Fruit fly (Drosophila melanogaster) whole organism: ENCODE measurements around the gene Jon25Bi.

Experiments
- CG8478 ChIP-seq: fragments of >200 bp; optimal IDR thresholded peaks from 2 replicates; lab custom pipeline; 2018; ENCODE audit warnings: inconsistent platforms
- Dll ChIP-seq: fragments of >200 bp; optimal IDR thresholded peaks from 2 replicates; lab custom pipeline; 2017
- EcR ChIP-seq, 2 experiments: fragments of >200 bp; optimal IDR thresholded peaks; 2 replicates each; lab custom pipeline; 2017; ENCODE audit warnings: missing biosample characterization in 2 of 2, missing genetic modification characterization in 2 of 2, missing genetic modification reagents in 2 of 2
- pan ChIP-seq: fragments of >200 bp; optimal IDR thresholded peaks from 2 replicates; lab custom pipeline; 2017
- psq ChIP-seq: fragments of >200 bp; optimal IDR thresholded peaks from 2 replicates; lab custom pipeline; 2017
- usp ChIP-seq: fragments of >200 bp; optimal IDR thresholded peaks from 2 replicates; lab custom pipeline; 2017; ENCODE audit warnings: missing biosample characterization, missing genetic modification characterization, mixed read lengths

Jon25Bi gene

dm6 chr2L:4967511-4967910, 12.6 kb upstream of the Jon25Bi start, which contains the start of gene eIF3i:
Gene eIF3i, minus strand, starts transcription at chr2L:4967775.
- TF ChIP-seq psq, result no peak
- TF ChIP-seq pan, result no peak
- no peak for TF ChIP-seq usp (GFP tag; lab: Kevin White, UChicago)
- no peak for TF ChIP-seq Dll (lab: Kevin White, UChicago)
- TF ChIP-seq EcR (GFP tag; optimal IDR thresholded peaks at IDR 0.05; lab: Kevin White, UChicago), result no peak
- no peak for TF ChIP-seq CG8478 (lab: Kevin White, UChicago)

dm6 chr2L:4965923-4966322, 11.0 kb upstream of the Jon25Bi start:
- TF ChIP-seq Dll (lab: Kevin White, UChicago), result no peak
- no peak for TF ChIP-seq EcR (GFP tag; optimal IDR thresholded peaks at IDR 0.05; lab: Kevin White, UChicago)
- TF ChIP-seq CG8478 (lab: Kevin White, UChicago), result no peak
- TF ChIP-seq usp (GFP tag; lab: Kevin White, UChicago), result no peak
- TF ChIP-seq psq, result no peak
- TF ChIP-seq pan, result no peak

dm6 chr2L:4965420-4965819, 10.5 kb upstream of the Jon25Bi start, which contains the start of gene CG34125:
Gene CG34125, plus strand, starts transcription at chr2L:4965673.
- TF ChIP-seq EcR (GFP tag; optimal IDR thresholded peaks at IDR 0.05; lab: Kevin White, UChicago) (no peak), psq (no peak), usp (GFP tag; lab: Kevin White, UChicago) (no peak), pan (no peak), CG8478 (lab: Kevin White, UChicago) (no peak), Dll (lab: Kevin White, UChicago) (no peak)

dm6 chr2L:4958111-4958510, 3.2 kb upstream of the Jon25Bi start, which contains the start of gene CG34124:
Gene CG34124, plus strand, starts transcription at chr2L:4958411.
- TF ChIP-seq CG8478 (lab: Kevin White, UChicago), result no peak
- no peak for TF ChIP-seq pan
- no peak for TF ChIP-seq usp (GFP tag; lab: Kevin White, UChicago)
- no peak for TF ChIP-seq Dll (lab: Kevin White, UChicago)
- TF ChIP-seq EcR (GFP tag; optimal IDR thresholded peaks at IDR 0.05; lab: Kevin White, UChicago), result no peak
- no peak for TF ChIP-seq psq

- TF ChIP-seq EcR (GFP tag; optimal IDR thresholded peaks at IDR 0.05; lab: Kevin White, UChicago) (no peak), Dll (lab: Kevin White, UChicago) (no peak), pan (no peak), psq (no peak), CG8478 (lab: Kevin White, UChicago) (no peak), usp (GFP tag; lab: Kevin White, UChicago) (no peak)
Observed at dm6 chr2L:4953086-4953570, 1.8 kb downstream of the Jon25Bi start, which contains the start of gene Jon25Bii. Gene Jon25Bii, minus strand, starts transcription at chr2L:4953136.

- no peak for TF ChIP-seq pan
Observed at dm6 chr2L:4950667-4951066, 4.3 kb downstream of the Jon25Bi start, which contains the start of gene Jon25Biii. Gene Jon25Biii, minus strand, starts transcription at chr2L:4950767.

dm6 chr2L:4949453-4950045, 5.4 kb downstream of the Jon25Bi start, which contains the start of gene jet:
Gene jet, minus strand, starts transcription at chr2L:4949784.
- TF ChIP-seq pan, result no peak
- TF ChIP-seq usp (GFP tag; lab: Kevin White, UChicago), result no peak
- no peak for TF ChIP-seq psq
- TF ChIP-seq Dll (lab: Kevin White, UChicago), result no peak
- TF ChIP-seq CG8478 (lab: Kevin White, UChicago), result no peak
- TF ChIP-seq EcR (GFP tag; optimal IDR thresholded peaks at IDR 0.05; lab: Kevin White, UChicago), result no peak

- TF ChIP-seq Dll (lab: Kevin White, UChicago), result no peak
- TF ChIP-seq psq, result no peak
- no peak for TF ChIP-seq usp (GFP tag; lab: Kevin White, UChicago)
- no peak for TF ChIP-seq pan
- TF ChIP-seq EcR (GFP tag; optimal IDR thresholded peaks at IDR 0.05; lab: Kevin White, UChicago), result no peak
- no peak for TF ChIP-seq CG8478 (lab: Kevin White, UChicago)
Observed at dm6 chr2L:4945300-4945699, 9.6 kb downstream of the Jon25Bi start, which contains the start of the genes mRpL24 and betaggt-I. Gene mRpL24, minus strand, starts transcription at chr2L:4945361. Gene betaggt-I, plus strand, starts transcription at chr2L:4945579.

dm6 chr2L:4942257-4942792, 12.6 kb downstream of the Jon25Bi start, which contains the start of gene synr:
Gene synr, plus strand, starts transcription at chr2L:4942742.
- TF ChIP-seq CG8478 (lab: Kevin White, UChicago) (no peak), psq (no peak), Dll (lab: Kevin White, UChicago) (no peak), EcR (GFP tag; optimal IDR thresholded peaks at IDR 0.05; lab: Kevin White, UChicago) (no peak), pan (no peak), usp (GFP tag; lab: Kevin White, UChicago) (no peak)

dm6 chr2L:4937060-4937459, 17.9 kb downstream of the Jon25Bi start, which contains the start of gene Sgs1:
Gene Sgs1, plus strand, starts transcription at chr2L:4937409.
- TF ChIP-seq EcR (GFP tag; optimal IDR thresholded peaks at IDR 0.05; lab: Kevin White, UChicago) (no peak), psq (no peak), Dll (lab: Kevin White, UChicago) (no peak), usp (GFP tag; lab: Kevin White, UChicago) (no peak), pan (no peak), CG8478 (lab: Kevin White, UChicago) (no peak)

- TF ChIP-seq usp (GFP tag; lab: Kevin White, UChicago), result no peak
- no peak for TF ChIP-seq CG8478 (lab: Kevin White, UChicago)
Observed at dm6 chr2L:4936325-4936869, 18.5 kb downstream of the Jon25Bi start, which contains the start of gene hoe2. Gene hoe2, minus strand, starts transcription at chr2L:4936450.

dm6 chr2L:4932284-4932683, 22.7 kb downstream of the Jon25Bi start, which contains the start of gene hoe1:
Gene hoe1, minus strand, starts transcription at chr2L:4932384.
- TF ChIP-seq EcR (GFP tag; optimal IDR thresholded peaks at IDR 0.05; lab: Kevin White, UChicago) (no peak), Dll (lab: Kevin White, UChicago) (no peak), pan (no peak), psq (no peak), CG8478 (lab: Kevin White, UChicago) (no peak), usp (GFP tag; lab: Kevin White, UChicago) (no peak)
